Fruit fly (Drosophila melanogaster) whole organism, embryonic: Measurements from ENCODE around the gene tex.

Source experiments
- ATbp ChIP-seq: fragments of 200-800 bp; sonication (Bioruptor generic); optimal IDR thresholded peaks from 2 replicates; lab custom pipeline; 2017; ENCODE audit warnings: missing biosample characterization, mild to moderate bottlenecking, missing genetic modification characterization, missing genetic modification reagents
- Aef1 ChIP-seq: fragments of 200-800 bp; sonication (Bioruptor generic); IDR thresholded peaks from 3 replicates; pipeline ENCODE4 v1.3.6; 2022; ENCODE audit warnings: missing biosample characterization, missing genetic modification characterization
- Atf-2 ChIP-seq: fragments of 200-800 bp; sonication (Bioruptor generic); optimal IDR thresholded peaks from 2 replicates; lab custom pipeline; 2016; ENCODE audit warnings: missing biosample characterization, missing genetic modification characterization
- Atf6 ChIP-seq: fragments of 200-800 bp; sonication (Bioruptor generic); IDR thresholded peaks from 2 replicates; pipeline ENCODE4 v1.3.6; 2022; ENCODE audit warnings: missing biosample characterization, missing genetic modification characterization
- C15 ChIP-seq: fragments of 200-800 bp; sonication (Bioruptor generic); IDR thresholded peaks from 3 replicates; pipeline ENCODE4 v1.3.6; 2022; ENCODE audit warnings: missing biosample characterization, missing genetic modification characterization
- CG11723 ChIP-seq: fragments of 200-800 bp; sonication (Bioruptor generic); optimal IDR thresholded peaks from 2 replicates; lab custom pipeline; 2017; ENCODE audit warnings: missing biosample characterization, mild to moderate bottlenecking, missing genetic modification characterization
- CG12769 ChIP-seq: fragments of 200-800 bp; sonication (Bioruptor generic); optimal IDR thresholded peaks from 2 replicates; lab custom pipeline; 2019; ENCODE audit warnings: missing biosample characterization, mild to moderate bottlenecking, missing genetic modification characterization, moderate library complexity
- CG15011 ChIP-seq: fragments of 200-800 bp; sonication (Bioruptor generic); optimal IDR thresholded peaks from 3 replicates; lab custom pipeline; 2018; ENCODE audit warnings: missing biosample characterization, mild to moderate bottlenecking, missing genetic modification characterization
- CG15514 ChIP-seq: fragments of 200-800 bp; sonication (Bioruptor generic); optimal IDR thresholded peaks from 3 replicates; lab custom pipeline; 2017; ENCODE audit warnings: missing biosample characterization, missing genetic modification characterization, mild to moderate bottlenecking, moderate library complexity, missing genetic modification reagents
- CG1647 ChIP-seq: fragments of 200-800 bp; sonication (Bioruptor generic); optimal IDR thresholded peaks from 3 replicates; lab custom pipeline; 2016; ENCODE audit warnings: missing biosample characterization, missing genetic modification characterization
- CG1792 ChIP-seq: fragments of 200-800 bp; sonication (Bioruptor generic); optimal IDR thresholded peaks from 2 replicates; lab custom pipeline; 2016; ENCODE audit warnings: missing biosample characterization, missing genetic modification characterization
- CG31224 ChIP-seq: fragments of 200-800 bp; sonication (Bioruptor generic); IDR thresholded peaks from 2 replicates; pipeline ENCODE4 v1.3.6; 2022; ENCODE audit warnings: missing biosample characterization, missing genetic modification characterization
- CG4282 ChIP-seq: fragments of 200-800 bp; sonication (Bioruptor generic); optimal IDR thresholded peaks from 2 replicates; lab custom pipeline; 2016; ENCODE audit warnings: missing biosample characterization, missing genetic modification characterization
- CG5953 ChIP-seq: fragments of 200-800 bp; sonication (Bioruptor generic); IDR thresholded peaks from 2 replicates; pipeline ENCODE4 v1.3.6; 2022; ENCODE audit warnings: missing biosample characterization, missing genetic modification characterization
- CG6854 ChIP-seq: fragments of 200-800 bp; sonication (Bioruptor generic); optimal IDR thresholded peaks from 3 replicates; lab custom pipeline; 2017; ENCODE audit warnings: missing biosample characterization, mild to moderate bottlenecking, missing genetic modification characterization
- CG7271 ChIP-seq: fragments of 200-800 bp; sonication (Bioruptor generic); optimal IDR thresholded peaks from 2 replicates; lab custom pipeline; 2018; ENCODE audit warnings: missing biosample characterization, mild to moderate bottlenecking, missing genetic modification characterization, moderate library complexity
- CG8281 ChIP-seq: fragments of 200-800 bp; sonication (Bioruptor generic); optimal IDR thresholded peaks from 2 replicates; lab custom pipeline; 2018; ENCODE audit warnings: missing biosample characterization, mild to moderate bottlenecking, missing genetic modification characterization, moderate library complexity
- CG9932 ChIP-seq: fragments of 200-800 bp; sonication (Bioruptor generic); IDR thresholded peaks from 2 replicates; pipeline ENCODE4 v1.3.6; 2022; ENCODE audit warnings: missing biosample characterization, missing genetic modification characterization
- CoRest ChIP-seq: fragments of 200-800 bp; sonication (Bioruptor generic); optimal IDR thresholded peaks from 3 replicates; lab custom pipeline; 2018; ENCODE audit warnings: missing biosample characterization, mild to moderate bottlenecking, missing genetic modification characterization, moderate library complexity
- Dip2 ChIP-seq: fragments of 200-800 bp; sonication (Bioruptor generic); IDR thresholded peaks from 2 replicates; pipeline ENCODE4 v1.3.6; 2022; ENCODE audit warnings: missing biosample characterization, missing genetic modification characterization
- Drgx ChIP-seq: fragments of 200-800 bp; sonication (Bioruptor generic); IDR thresholded peaks from 2 replicates; pipeline ENCODE4 v1.3.6; 2022; ENCODE audit warnings: missing biosample characterization, missing genetic modification characterization
- HLHmδ ChIP-seq: fragments of 200-800 bp; sonication (Bioruptor generic); optimal IDR thresholded peaks from 2 replicates; lab custom pipeline; 2018; ENCODE audit warnings: missing biosample characterization, mild to moderate bottlenecking, missing genetic modification characterization, moderate library complexity
- HmgZ ChIP-seq: fragments of 200-800 bp; sonication (Bioruptor generic); optimal IDR thresholded peaks from 2 replicates; lab custom pipeline; 2018; ENCODE audit warnings: missing biosample characterization, mild to moderate bottlenecking, missing genetic modification characterization
- Nf-YC ChIP-seq: fragments of 200-800 bp; optimal IDR thresholded peaks from 3 replicates; lab custom pipeline; 2019; ENCODE audit warnings: missing biosample characterization, mild to moderate bottlenecking, missing genetic modification characterization, moderate library complexity
- Optix ChIP-seq: fragments of 200-800 bp; sonication (Bioruptor generic); IDR thresholded peaks from 3 replicates; pipeline ENCODE4 v1.3.6; 2022; ENCODE audit warnings: missing biosample characterization, missing genetic modification characterization
- Stat92E ChIP-seq, 3 experiments: fragments of >200 bp in 2 of 3; fragments of 200-800 bp in 1 of 3; sonication (Bioruptor generic) in 1 of 3; optimal IDR thresholded peaks; 2 replicates each; lab custom pipeline; 2017 to 2019; ENCODE audit warnings: missing biosample characterization in 3 of 3, missing genetic modification characterization in 3 of 3, mild to moderate bottlenecking in 1 of 3, moderate library complexity in 1 of 3
- Taf1 ChIP-seq: fragments of 200-800 bp; sonication (Bioruptor generic); IDR thresholded peaks from 2 replicates; pipeline ENCODE4 v1.3.6; 2022; ENCODE audit warnings: missing biosample characterization, missing genetic modification characterization
- al ChIP-seq: fragments of 200-800 bp; sonication (Bioruptor generic); IDR thresholded peaks from 2 replicates; pipeline ENCODE4 v1.3.6; 2022; ENCODE audit warnings: missing biosample characterization, missing genetic modification characterization
- ase ChIP-seq: fragments of 200-800 bp; sonication (Bioruptor generic); IDR thresholded peaks from 3 replicates; pipeline ENCODE4 v1.3.6; 2022; ENCODE audit warnings: missing biosample characterization, missing genetic modification characterization
- ato ChIP-seq: fragments of 200-800 bp; sonication (Bioruptor generic); IDR thresholded peaks from 2 replicates; pipeline ENCODE4 v1.3.6; 2022; ENCODE audit warnings: missing biosample characterization, missing genetic modification characterization; ENCODE audit not compliant: partially characterized antibody
- bab2 ChIP-seq: fragments of 200-800 bp; sonication (Bioruptor generic); optimal IDR thresholded peaks from 2 replicates; lab custom pipeline; 2016; ENCODE audit warnings: missing biosample characterization, missing genetic modification characterization
- crc ChIP-seq: fragments of 200-800 bp; sonication (Bioruptor generic); optimal IDR thresholded peaks from 2 replicates; lab custom pipeline; 2016; ENCODE audit warnings: missing biosample characterization, missing genetic modification characterization
- dimm ChIP-seq: fragments of 200-800 bp; sonication (Bioruptor generic); IDR thresholded peaks from 2 replicates; pipeline ENCODE4 v1.3.6; 2022; ENCODE audit warnings: missing biosample characterization, missing genetic modification characterization
- dmrt11E ChIP-seq: fragments of 200-800 bp; sonication (Bioruptor generic); optimal IDR thresholded peaks from 3 replicates; lab custom pipeline; 2018; ENCODE audit warnings: missing biosample characterization, mild to moderate bottlenecking, missing genetic modification characterization, moderate library complexity
- fd64A ChIP-seq: fragments of 200-800 bp; sonication (Bioruptor generic); optimal IDR thresholded peaks from 3 replicates; lab custom pipeline; 2018; ENCODE audit warnings: missing biosample characterization, mild to moderate bottlenecking, missing genetic modification characterization
- gce ChIP-seq: fragments of 200-800 bp; sonication (Bioruptor generic); IDR thresholded peaks from 3 replicates; pipeline ENCODE4 v1.3.6; 2022; ENCODE audit warnings: missing biosample characterization, missing genetic modification characterization
- kah ChIP-seq: fragments of 200-800 bp; sonication (Bioruptor generic); optimal IDR thresholded peaks from 2 replicates; lab custom pipeline; 2018; ENCODE audit warnings: missing biosample characterization, mild to moderate bottlenecking, missing genetic modification characterization
- lola ChIP-seq, 3 experiments: fragments of >200 bp in 2 of 3; fragments of 200-800 bp in 1 of 3; sonication (Bioruptor generic) in 1 of 3; optimal IDR thresholded peaks; 2 replicates each; lab custom pipeline; 2017 to 2019; ENCODE audit warnings: missing biosample characterization in 3 of 3, missing genetic modification characterization in 3 of 3, mild to moderate bottlenecking in 1 of 3, moderate library complexity in 1 of 3
- nom ChIP-seq: fragments of 200-800 bp; sonication (Bioruptor generic); optimal IDR thresholded peaks from 2 replicates; lab custom pipeline; 2017; ENCODE audit warnings: missing biosample characterization, missing genetic modification characterization, mild to moderate bottlenecking, moderate library complexity, missing genetic modification reagents
- odd ChIP-seq: fragments of 200-800 bp; sonication (Bioruptor generic); optimal IDR thresholded peaks from 2 replicates; lab custom pipeline; 2017; ENCODE audit warnings: missing biosample characterization, mild to moderate bottlenecking, missing genetic modification characterization
- schlank ChIP-seq: fragments of 200-800 bp; sonication (Bioruptor generic); optimal IDR thresholded peaks from 2 replicates; lab custom pipeline; 2018; ENCODE audit warnings: missing biosample characterization, mild to moderate bottlenecking, missing genetic modification characterization
- scrt ChIP-seq: fragments of 200-800 bp; sonication (Bioruptor generic); optimal IDR thresholded peaks from 2 replicates; lab custom pipeline; 2018; ENCODE audit warnings: missing biosample characterization, mild to moderate bottlenecking, missing genetic modification characterization, moderate library complexity
- sens-2 ChIP-seq: fragments of 200-800 bp; sonication (Bioruptor generic); IDR thresholded peaks from 2 replicates; pipeline ENCODE4 v1.3.6; 2022; ENCODE audit warnings: missing biosample characterization, missing genetic modification characterization
- tio ChIP-seq: fragments of 200-800 bp; sonication (Bioruptor generic); optimal IDR thresholded peaks from 2 replicates; lab custom pipeline; 2017; ENCODE audit warnings: missing biosample characterization, missing genetic modification characterization, inconsistent platforms
- trem ChIP-seq: fragments of 200-800 bp; optimal IDR thresholded peaks from 3 replicates; lab custom pipeline; 2019; ENCODE audit warnings: missing biosample characterization, mild to moderate bottlenecking, missing genetic modification characterization, moderate library complexity
- tup ChIP-seq: fragments of 200-800 bp; sonication (Bioruptor generic); optimal IDR thresholded peaks from 2 replicates; lab custom pipeline; 2016; ENCODE audit warnings: missing biosample characterization, mild to moderate bottlenecking, missing genetic modification characterization, moderate library complexity
- unpg ChIP-seq: fragments of 200-800 bp; sonication (Bioruptor generic); optimal IDR thresholded peaks from 3 replicates; lab custom pipeline; 2018; ENCODE audit warnings: missing biosample characterization, mild to moderate bottlenecking, missing genetic modification characterization, moderate library complexity
- z ChIP-seq: fragments of 200-800 bp; sonication (Bioruptor generic); IDR thresholded peaks from 3 replicates; pipeline ENCODE4 v1.3.6; 2022; ENCODE audit warnings: missing biosample characterization, missing genetic modification characterization

tex gene

dm6 chr3R:8333768-8334470, 25.5 kb upstream of the tex start, which contains the start of gene Poxm (continued):
- TF ChIP-seq scrt (GFP tag; lab: Kevin White, UChicago), result peak; percentile 24
- peak; percentile 21 for TF ChIP-seq CG15514 (GFP tag; lab: Kevin White, UChicago)
- peak; percentile 44 for TF ChIP-seq CG1647 (GFP tag; lab: Kevin White, UChicago)
- TF ChIP-seq schlank (tag; lab: Kevin White, UChicago), result no peak
- peak; percentile 38 for TF ChIP-seq HmgZ
- peak; percentile 84 for TF ChIP-seq al
- TF ChIP-seq trem (tag; lab: Kevin White, UChicago), result peak; percentile 87
- no peak for TF ChIP-seq ato (GFP tag; lab: Robert Waterston, UW)
- peak; percentile 72; the same call in 2 of the 3 replicates for TF ChIP-seq gce
- peak; percentile 90; the same call in 2 of the 3 replicates for TF ChIP-seq Aef1 (GFP tag; lab: Robert Waterston, UW)
- TF ChIP-seq Taf1, result peak; percentile 49; the same call in 1 of the 2 replicates
- peak; percentile 77 for TF ChIP-seq kah
- peak; percentile 92 for TF ChIP-seq Drgx (GFP tag; lab: Robert Waterston, UW)
- peak; percentile 75 for TF ChIP-seq CG8281
- TF ChIP-seq nom (GFP tag; lab: Kevin White, UChicago), result peak; percentile 88
- peak; percentile 81 for TF ChIP-seq CG11723 (GFP tag; lab: Kevin White, UChicago)
- peak; percentile 55; the same call in 1 of the 2 replicates for TF ChIP-seq dimm (GFP tag; lab: Robert Waterston, UW)
- TF ChIP-seq CG4282 (GFP tag; lab: Kevin White, UChicago), result no peak
- peak; percentile 53 for TF ChIP-seq Dip2 (GFP tag; lab: Robert Waterston, UW)
- TF ChIP-seq CG6854 (GFP tag; lab: Kevin White, UChicago), result peak; percentile 70
- TF ChIP-seq ase (GFP tag; lab: Robert Waterston, UW), result peak; percentile 79
- TF ChIP-seq CG5953 (GFP tag; lab: Robert Waterston, UW), result 0 out of 2 replicates have a peak, but pooled peaks have one; percentile 42
- peak; percentile 79 for TF ChIP-seq CG31224 (GFP tag; lab: Robert Waterston, UW)
- TF ChIP-seq Atf-2 (GFP tag; lab: Kevin White, UChicago), result peak; percentile 68
- peak; percentile 60 for TF ChIP-seq tup (GFP tag; lab: Kevin White, UChicago)
- TF ChIP-seq ATbp (GFP tag; lab: Kevin White, UChicago), result peak; percentile 81
- no peak for TF ChIP-seq HLHmδ (GFP tag; lab: Kevin White, UChicago)
- TF ChIP-seq CG7271, result no peak
- TF ChIP-seq Stat92E (GFP tag; optimal IDR thresholded peaks at IDR 0.05; lab: Kevin White, UChicago), result peak in 1 of 3 experiments; percentile 88
- peak; percentile 77 for TF ChIP-seq bab2 (GFP tag; lab: Kevin White, UChicago)
- TF ChIP-seq Optix (GFP tag; lab: Robert Waterston, UW), result peak; percentile 76; the same call in 2 of the 3 replicates
- TF ChIP-seq crc (GFP tag; lab: Kevin White, UChicago), result no peak
- TF ChIP-seq sens-2 (GFP tag; lab: Robert Waterston, UW), result no peak; the same call in 1 of the 2 replicates
- peak; percentile 18 for TF ChIP-seq CG1792
- peak in 2 of 3 experiments; percentile 56 to 96 for TF ChIP-seq lola (GFP tag; optimal IDR thresholded peaks at IDR 0.05; lab: Kevin White, UChicago)
- peak; percentile 84 for TF ChIP-seq CG15011 (GFP tag; lab: Kevin White, UChicago)
- peak; percentile 71 for TF ChIP-seq CG9932
- TF ChIP-seq CoRest, result peak; percentile 97
- TF ChIP-seq dmrt11E (tag; lab: Kevin White, UChicago), result peak; percentile 91
- TF ChIP-seq Atf6 (GFP tag; lab: Robert Waterston, UW), result peak; percentile 79
- TF ChIP-seq fd64A (GFP tag; lab: Kevin White, UChicago), result no peak
- peak; percentile 4 for TF ChIP-seq CG12769 (tag; lab: Kevin White, UChicago)
- no peak for TF ChIP-seq C15
- TF ChIP-seq tio (GFP tag; lab: Kevin White, UChicago), result peak; percentile 88
- TF ChIP-seq z, result peak; percentile 7; the same call in 1 of the 3 replicates
- TF ChIP-seq Nf-YC (tag; lab: Kevin White, UChicago), result peak; percentile 94
- peak; percentile 85 for TF ChIP-seq unpg
- peak; percentile 81 for TF ChIP-seq odd (GFP tag; lab: Kevin White, UChicago)
